Worm (Caenorhabditis elegans) whole organism, L4/young adult: Measurements from ENCODE around the gene usp-50.

Experiments used
- W03F9.2 ChIP-seq: fragments of 150-350 bp; optimal IDR thresholded peaks from 2 replicates; lab custom pipeline; 2014; ENCODE audit warnings: missing biosample characterization, missing genetic modification characterization
- dao-5 ChIP-seq: sonication (generic microtip); optimal IDR thresholded peaks from 2 replicates; lab custom pipeline; 2016; ENCODE audit warnings: missing genotype, missing genetic modification characterization, moderate library complexity, missing compliant biosample characterization
- him-1 ChIP-seq: sonication (generic microtip); optimal IDR thresholded peaks from 2 replicates; lab custom pipeline; 2016; ENCODE audit warnings: missing genotype, missing genetic modification reagents, missing genetic modification characterization, missing compliant biosample characterization

- TF ChIP-seq him-1 (tag; lab: Kevin White, UChicago) = no peak
- no peak for TF ChIP-seq W03F9.2
- TF ChIP-seq dao-5 = no peak
These were observed 57.0 kb downstream of the usp-50 start for ce11 chrV:17981732-17982131.
